Worm (Caenorhabditis elegans): ENCODE measurements around the gene sre-35.

sre-35 gene

ce11 chrII:12491936-12492335, 39.3 kb upstream of the sre-35 start, which contains the start of gene srz-6:
TSS of gene srz-6 (plus strand) at chrII:12492236.
- TF ChIP-seq sox-4 (tag; optimal IDR thresholded peaks at IDR 0.05) (no peak), nfya-1 (tag; optimal IDR thresholded peaks at IDR 0.05) (no peak), K02D7.2 (tag; optimal IDR thresholded peaks at IDR 0.05) (no peak), T23F11.4 (GFP tag; optimal IDR thresholded peaks at IDR 0.05) (no peak), ahr-1 (tag; optimal IDR thresholded peaks at IDR 0.05) (no peak), pat-9 (tag; optimal IDR thresholded peaks at IDR 0.05) (no peak), ceh-22 (tag; optimal IDR thresholded peaks at IDR 0.05) (no peak), ref-2 (tag; optimal IDR thresholded peaks at IDR 0.05) (no peak), sox-2 (GFP tag; IDR thresholded peaks at IDR 0.05) (no peak), mec-3 (tag; optimal IDR thresholded peaks at IDR 0.05; ENCODE audit: borderline replicate concordance) (no peak), elt-4 (tag; optimal IDR thresholded peaks at IDR 0.05) (no peak), C38D4.7 (GFP tag; optimal IDR thresholded peaks at IDR 0.05) (no peak), ceh-9 (tag; optimal IDR thresholded peaks at IDR 0.05) (no peak), hlh-30 (tag; optimal IDR thresholded peaks at IDR 0.05; ENCODE audit: insufficient read depth) (no peak), ceh-18 (tag; optimal IDR thresholded peaks at IDR 0.05) (no peak), ceh-19 (GFP tag; optimal IDR thresholded peaks at IDR 0.05) (no peak), hlh-8 (tag; optimal IDR thresholded peaks at IDR 0.05) (no peak), hlh-6 (tag; optimal IDR thresholded peaks at IDR 0.05) (no peak), lin-11 (tag; optimal IDR thresholded peaks at IDR 0.05) (no peak), fax-1 (tag; optimal IDR thresholded peaks at IDR 0.05) (no peak)

ce11 chrII:12489903-12490302, 37.2 kb upstream of the sre-35 start, which contains the start of gene T21B4.15:
TSS of gene T21B4.15 (plus strand) at chrII:12490203.
- TF ChIP-seq fax-1 (tag; optimal IDR thresholded peaks at IDR 0.05) (no peak), nhr-232 (tag; optimal IDR thresholded peaks at IDR 0.05) (no peak), che-1 (tag; optimal IDR thresholded peaks at IDR 0.05) (no peak), ets-4 (tag; optimal IDR thresholded peaks at IDR 0.05) (no peak), hlh-13 (GFP tag; optimal IDR thresholded peaks at IDR 0.05) (no peak), hlh-8 (tag; optimal IDR thresholded peaks at IDR 0.05) (no peak), zip-5 (tag; optimal IDR thresholded peaks at IDR 0.05) (no peak), ceh-2 (tag; optimal IDR thresholded peaks at IDR 0.05) (no peak), nfya-1 (tag; optimal IDR thresholded peaks at IDR 0.05) (no peak), eyg-1 (tag; optimal IDR thresholded peaks at IDR 0.05) (no peak)

- TF ChIP-seq K09A11.1 (tag; optimal IDR thresholded peaks at IDR 0.05; ENCODE audit: insufficient read depth) (no peak), sdc-2 (tag; optimal IDR thresholded peaks at IDR 0.05) (no peak), Y22D7AL.16 (tag; optimal IDR thresholded peaks at IDR 0.05) (no peak), gmeb-2 (tag; optimal IDR thresholded peaks at IDR 0.05) (no peak), pros-1 (tag; optimal IDR thresholded peaks at IDR 0.05) (no peak), dve-1 (tag; optimal IDR thresholded peaks at IDR 0.05) (no peak), sox-2 (GFP tag; IDR thresholded peaks at IDR 0.05) (no peak), dmd-4 (tag; optimal IDR thresholded peaks at IDR 0.05; ENCODE audit: borderline replicate concordance) (no peak), pag-3 (tag; optimal IDR thresholded peaks at IDR 0.05; ENCODE audit: borderline replicate concordance) (no peak), C08G9.2 (tag; optimal IDR thresholded peaks at IDR 0.05) (no peak), ahr-1 (tag; optimal IDR thresholded peaks at IDR 0.05) (no peak), pat-9 (tag; optimal IDR thresholded peaks at IDR 0.05) (no peak), ceh-30 (tag; optimal IDR thresholded peaks at IDR 0.05) (no peak), pha-2 (tag; optimal IDR thresholded peaks at IDR 0.05) (no peak), ceh-34 (tag; optimal IDR thresholded peaks at IDR 0.05) (no peak), che-1 (tag; optimal IDR thresholded peaks at IDR 0.05) (no peak), pha-4 (tag; optimal IDR thresholded peaks at IDR 0.05) (no peak)
These were observed 36.2 kb upstream of the sre-35 start for ce11 chrII:12488810-12489209.
